Fruit fly (Drosophila melanogaster) whole organism, prepupa: ENCODE measurements around the gene CG43072.

Experiments used
- Blimp-1 ChIP-seq: fragments of 200-800 bp; sonication (Bioruptor generic); optimal IDR thresholded peaks from 3 replicates; lab custom pipeline; 2017; ENCODE audit warnings: missing biosample characterization, missing genetic modification characterization, mild to moderate bottlenecking, moderate library complexity, missing genetic modification reagents
- CG10631 ChIP-seq: fragments of 200-800 bp; sonication (Bioruptor generic); optimal IDR thresholded peaks from 2 replicates; lab custom pipeline; 2016; ENCODE audit warnings: missing biosample characterization, missing genetic modification characterization
- CG11762 ChIP-seq: fragments of 200-800 bp; sonication (Bioruptor generic); optimal IDR thresholded peaks from 3 replicates; lab custom pipeline; 2016; ENCODE audit warnings: missing biosample characterization, missing genetic modification characterization; ENCODE audit not compliant: insufficient read depth
- CG11902 ChIP-seq: fragments of 200-800 bp; sonication (Bioruptor generic); optimal IDR thresholded peaks from 3 replicates; lab custom pipeline; 2016; ENCODE audit warnings: missing biosample characterization, missing genetic modification characterization
- CG15336 ChIP-seq: fragments of 200-800 bp; sonication (Bioruptor generic); IDR thresholded peaks from 2 replicates; pipeline ENCODE4 v1.3.6; 2022; ENCODE audit warnings: missing biosample characterization, missing genetic modification characterization
- CG1621 ChIP-seq: fragments of 200-800 bp; sonication (Bioruptor generic); optimal IDR thresholded peaks from 3 replicates; lab custom pipeline; 2018; ENCODE audit warnings: missing biosample characterization, mild to moderate bottlenecking, missing genetic modification characterization
- CG16779 ChIP-seq: fragments of 200-800 bp; sonication (Bioruptor generic); optimal IDR thresholded peaks from 3 replicates; lab custom pipeline; 2017; ENCODE audit warnings: missing biosample characterization, mild to moderate bottlenecking, missing genetic modification characterization
- CG3032 ChIP-seq: fragments of 200-800 bp; optimal IDR thresholded peaks from 2 replicates; lab custom pipeline; 2019; ENCODE audit warnings: missing biosample characterization, mild to moderate bottlenecking, missing genetic modification characterization, moderate library complexity
- CG31627 ChIP-seq: fragments of 200-800 bp; sonication (Bioruptor generic); optimal IDR thresholded peaks from 3 replicates; lab custom pipeline; 2016; ENCODE audit warnings: missing biosample characterization, missing genetic modification characterization
- CG32006 ChIP-seq: fragments of 200-800 bp; sonication (Bioruptor generic); optimal IDR thresholded peaks from 3 replicates; lab custom pipeline; 2017; ENCODE audit warnings: missing biosample characterization, mild to moderate bottlenecking, missing genetic modification characterization
- CG3919 ChIP-seq: fragments of 200-800 bp; sonication (Bioruptor generic); optimal IDR thresholded peaks from 3 replicates; lab custom pipeline; 2016; ENCODE audit warnings: missing biosample characterization, missing genetic modification characterization
- CG4318 ChIP-seq: fragments of 200-800 bp; sonication (Bioruptor generic); optimal IDR thresholded peaks from 3 replicates; lab custom pipeline; 2017; ENCODE audit warnings: missing biosample characterization, mild to moderate bottlenecking, missing genetic modification characterization
- CG6163 ChIP-seq: fragments of 200-800 bp; sonication (Bioruptor generic); IDR thresholded peaks from 3 replicates; pipeline ENCODE4 v1.3.6; 2022; ENCODE audit warnings: missing biosample characterization, missing genetic modification characterization
- CG6792 ChIP-seq: fragments of 200-800 bp; sonication (Bioruptor generic); optimal IDR thresholded peaks from 3 replicates; lab custom pipeline; 2016; ENCODE audit warnings: missing biosample characterization, missing genetic modification characterization
- CG6854 ChIP-seq: fragments of 200-800 bp; sonication (Bioruptor generic); optimal IDR thresholded peaks from 2 replicates; lab custom pipeline; 2017; ENCODE audit warnings: missing biosample characterization, mild to moderate bottlenecking, missing genetic modification characterization
- CG7368 ChIP-seq: fragments of 200-800 bp; sonication (Bioruptor generic); optimal IDR thresholded peaks from 3 replicates; lab custom pipeline; 2016; ENCODE audit warnings: missing biosample characterization, missing genetic modification characterization
- CG8119 ChIP-seq: fragments of 200-800 bp; sonication (Bioruptor generic); IDR thresholded peaks from 3 replicates; pipeline ENCODE4 v1.3.6; 2022; ENCODE audit warnings: missing biosample characterization, missing genetic modification characterization
- CG8319 ChIP-seq: fragments of 200-800 bp; sonication (Bioruptor generic); optimal IDR thresholded peaks from 3 replicates; lab custom pipeline; 2016; ENCODE audit warnings: missing biosample characterization, missing genetic modification characterization
- CG8632 ChIP-seq: fragments of 200-800 bp; sonication (Bioruptor generic); optimal IDR thresholded peaks from 3 replicates; lab custom pipeline; 2016; ENCODE audit warnings: missing biosample characterization, missing genetic modification characterization
- CG9139 ChIP-seq: fragments of 200-800 bp; sonication (Bioruptor generic); optimal IDR thresholded peaks from 3 replicates; lab custom pipeline; 2017; ENCODE audit warnings: missing biosample characterization, mild to moderate bottlenecking, missing genetic modification characterization
- Eip75B ChIP-seq: fragments of 200-800 bp; sonication (Bioruptor generic); optimal IDR thresholded peaks from 3 replicates; lab custom pipeline; 2016; ENCODE audit warnings: missing biosample characterization, missing genetic modification characterization
- Eip93F ChIP-seq: fragments of 200-800 bp; sonication (Bioruptor generic); optimal IDR thresholded peaks from 2 replicates; lab custom pipeline; 2016; ENCODE audit warnings: missing biosample characterization, mild to moderate bottlenecking, missing genetic modification characterization
- Ets21C ChIP-seq: fragments of 200-800 bp; sonication (Bioruptor generic); optimal IDR thresholded peaks from 3 replicates; lab custom pipeline; 2016; ENCODE audit warnings: missing biosample characterization, missing genetic modification characterization
- Ets96B ChIP-seq: fragments of 200-800 bp; optimal IDR thresholded peaks from 2 replicates; lab custom pipeline; 2019; ENCODE audit warnings: missing biosample characterization, mild to moderate bottlenecking, missing genetic modification characterization, moderate library complexity
- Gug ChIP-seq: fragments of 200-800 bp; sonication (Bioruptor generic); IDR thresholded peaks from 2 replicates; pipeline ENCODE4 v1.3.6; 2022; ENCODE audit warnings: missing biosample characterization, missing genetic modification characterization
- Hr38 ChIP-seq: sonication (Bioruptor generic); optimal IDR thresholded peaks from 2 replicates; lab custom pipeline; 2016; ENCODE audit warnings: missing biosample characterization, missing genetic modification characterization
- Hr39 ChIP-seq: fragments of 200-800 bp; sonication (Bioruptor generic); optimal IDR thresholded peaks from 2 replicates; lab custom pipeline; 2016; ENCODE audit warnings: missing biosample characterization, missing genetic modification characterization
- Hr4 ChIP-seq: fragments of 200-800 bp; sonication (Bioruptor generic); optimal IDR thresholded peaks from 3 replicates; lab custom pipeline; 2016; ENCODE audit warnings: missing biosample characterization, missing genetic modification characterization
- Lpt ChIP-seq: fragments of 200-800 bp; sonication (Bioruptor generic); optimal IDR thresholded peaks from 3 replicates; lab custom pipeline; 2016; ENCODE audit warnings: missing biosample characterization, missing genetic modification characterization
- Met ChIP-seq: fragments of 200-800 bp; sonication (Bioruptor generic); optimal IDR thresholded peaks from 3 replicates; lab custom pipeline; 2016; ENCODE audit warnings: missing biosample characterization, missing genetic modification characterization
- OdsH ChIP-seq: fragments of 200-800 bp; sonication (Bioruptor generic); optimal IDR thresholded peaks from 3 replicates; lab custom pipeline; 2016; ENCODE audit warnings: missing biosample characterization, missing genetic modification characterization
- Smox ChIP-seq: fragments of 200-800 bp; sonication (Bioruptor generic); optimal IDR thresholded peaks from 3 replicates; lab custom pipeline; 2016; ENCODE audit warnings: missing biosample characterization, missing genetic modification characterization
- Sox102F ChIP-seq: fragments of 200-800 bp; sonication (Bioruptor generic); optimal IDR thresholded peaks from 2 replicates; lab custom pipeline; 2016; ENCODE audit warnings: missing biosample characterization, mild to moderate bottlenecking, missing genetic modification characterization
- Sox14 ChIP-seq: fragments of 200-800 bp; sonication (Bioruptor generic); optimal IDR thresholded peaks from 3 replicates; lab custom pipeline; 2016; ENCODE audit warnings: missing biosample characterization, missing genetic modification characterization
- Sox15 ChIP-seq: fragments of 200-800 bp; sonication (Bioruptor generic); optimal IDR thresholded peaks from 3 replicates; lab custom pipeline; 2016; ENCODE audit warnings: missing biosample characterization, missing genetic modification characterization
- achi ChIP-seq: fragments of 200-800 bp; sonication (Bioruptor generic); optimal IDR thresholded peaks from 3 replicates; lab custom pipeline; 2016; ENCODE audit warnings: missing biosample characterization, missing genetic modification characterization
- acj6 ChIP-seq: fragments of 200-800 bp; sonication (Bioruptor generic); optimal IDR thresholded peaks from 3 replicates; lab custom pipeline; 2016; ENCODE audit warnings: missing biosample characterization, missing genetic modification characterization
- cyc ChIP-seq: fragments of 200-800 bp; sonication (Bioruptor generic); optimal IDR thresholded peaks from 3 replicates; lab custom pipeline; 2016; ENCODE audit warnings: missing biosample characterization, missing genetic modification characterization
- dac ChIP-seq: fragments of 200-800 bp; sonication (Bioruptor generic); optimal IDR thresholded peaks from 2 replicates; lab custom pipeline; 2017; ENCODE audit warnings: missing biosample characterization, mild to moderate bottlenecking, missing genetic modification characterization
- dsx ChIP-seq: fragments of 200-800 bp; optimal IDR thresholded peaks from 3 replicates; lab custom pipeline; 2019; ENCODE audit warnings: missing biosample characterization, mild to moderate bottlenecking, missing genetic modification characterization, moderate library complexity; ENCODE audit not compliant: poor library complexity, severe bottlenecking
- eg ChIP-seq: fragments of 200-800 bp; sonication (Bioruptor generic); IDR thresholded peaks from 3 replicates; pipeline ENCODE4 v1.3.6; 2022; ENCODE audit warnings: missing biosample characterization, missing genetic modification characterization
- esn ChIP-seq: fragments of 200-800 bp; sonication (Bioruptor generic); optimal IDR thresholded peaks from 2 replicates; lab custom pipeline; 2016; ENCODE audit warnings: missing biosample characterization, mild to moderate bottlenecking, missing genetic modification characterization, moderate library complexity
- fd85E ChIP-seq: fragments of 200-800 bp; sonication (Bioruptor generic); optimal IDR thresholded peaks from 3 replicates; lab custom pipeline; 2016; ENCODE audit warnings: missing biosample characterization, missing genetic modification characterization
- lz ChIP-seq: fragments of 200-800 bp; sonication (Bioruptor generic); optimal IDR thresholded peaks from 3 replicates; lab custom pipeline; 2016; ENCODE audit warnings: missing biosample characterization, missing genetic modification characterization
- net ChIP-seq: fragments of 200-800 bp; sonication (Bioruptor generic); optimal IDR thresholded peaks from 3 replicates; lab custom pipeline; 2016; ENCODE audit warnings: missing biosample characterization, missing genetic modification characterization
- pdm3 ChIP-seq: fragments of 200-800 bp; sonication (Bioruptor generic); optimal IDR thresholded peaks from 3 replicates; lab custom pipeline; 2016; ENCODE audit warnings: missing biosample characterization, missing genetic modification characterization
- salr ChIP-seq, 2 experiments: fragments of 200-800 bp; sonication (Bioruptor generic); optimal IDR thresholded peaks; 3 replicates each; lab custom pipeline; 2016 to 2018; ENCODE audit warnings: missing biosample characterization in 2 of 2, missing genetic modification characterization in 2 of 2, mild to moderate bottlenecking in 1 of 2
- spab ChIP-seq: fragments of 200-800 bp; sonication (Bioruptor generic); optimal IDR thresholded peaks from 2 replicates; lab custom pipeline; 2017; ENCODE audit warnings: missing biosample characterization, mild to moderate bottlenecking, missing genetic modification characterization, missing genetic modification reagents
- ss ChIP-seq, 2 experiments: fragments of 200-800 bp; sonication (Bioruptor generic); optimal IDR thresholded peaks; 2 replicates in 1 of 2; 3 replicates in 1 of 2; lab custom pipeline; 2017 to 2018; ENCODE audit warnings: mild to moderate bottlenecking in 2 of 2, missing biosample characterization in 2 of 2, missing genetic modification characterization in 2 of 2, moderate library complexity in 1 of 2
- svp ChIP-seq: fragments of 200-800 bp; sonication (Bioruptor generic); peaks from one replicate; lab custom pipeline; 2016; ENCODE audit warnings: missing biosample characterization, missing genetic modification characterization
- topi ChIP-seq: fragments of 200-800 bp; sonication (Bioruptor generic); optimal IDR thresholded peaks from 3 replicates; lab custom pipeline; 2016; ENCODE audit warnings: missing biosample characterization, missing genetic modification characterization

CG43072 gene

DNA sequence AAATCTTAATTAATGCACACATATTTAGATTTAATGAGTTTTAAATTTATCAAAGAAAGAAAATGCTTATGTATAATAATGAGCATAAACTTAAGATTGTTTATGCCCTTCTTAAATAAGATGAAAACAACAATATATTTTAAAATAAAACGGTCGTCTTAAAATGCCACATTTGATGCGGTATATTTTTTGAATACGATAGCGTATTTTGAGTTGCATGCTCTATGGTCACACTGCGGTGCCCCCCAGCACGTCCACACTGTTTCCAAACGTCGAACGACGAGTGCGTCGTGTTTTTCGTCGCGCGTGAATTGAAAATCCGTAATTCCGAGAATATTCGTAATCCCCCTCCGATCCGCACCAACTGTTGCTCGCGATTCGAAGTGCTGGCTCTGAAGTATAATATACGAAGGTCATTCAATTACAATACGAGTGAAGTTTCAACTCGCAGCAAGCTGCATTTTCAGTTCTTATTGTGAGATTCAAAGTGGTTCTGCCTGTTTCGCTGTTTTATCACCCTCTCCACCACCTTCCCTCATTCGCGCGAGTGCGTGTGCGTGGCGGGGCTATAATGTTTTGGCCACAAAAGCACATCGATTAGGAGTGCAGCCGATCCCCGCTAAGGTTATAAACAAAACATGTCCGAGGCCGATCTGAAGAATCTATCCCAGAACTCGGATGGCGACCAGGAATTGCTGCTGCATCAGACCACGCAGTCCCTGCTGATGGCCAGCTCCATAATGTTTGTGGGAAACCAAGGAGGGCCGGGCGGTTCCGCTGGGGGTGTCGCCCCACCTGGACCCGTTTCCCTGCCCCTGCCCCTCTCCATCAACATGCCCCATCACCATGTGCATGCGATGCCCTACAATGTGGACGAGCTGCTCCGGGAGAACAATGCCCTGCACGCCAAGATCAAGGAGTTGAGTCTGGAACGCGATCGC, 31.1 kb upstream of the CG43072 start, which contains the start of gene siz:
Gene siz (plus strand): TSS at position 255 of the 941 bp plus-strand sequence.
- no peak for TF ChIP-seq Sox14
- TF ChIP-seq Eip93F (GFP tag; lab: Kevin White, UChicago): no peak
- TF ChIP-seq Smox (GFP tag; lab: Kevin White, UChicago): peak; percentile 25
- TF ChIP-seq eg (GFP tag; lab: Robert Waterston, UW): no peak
- TF ChIP-seq CG4318 (GFP tag; lab: Kevin White, UChicago): no peak
- TF ChIP-seq CG10631 (GFP tag; lab: Kevin White, UChicago): no peak
- peak; percentile 56 to 66 for TF ChIP-seq ss (GFP tag; optimal IDR thresholded peaks at IDR 0.05; lab: Kevin White, UChicago)
- TF ChIP-seq acj6: no peak
- TF ChIP-seq CG9139: peak; percentile 16
- TF ChIP-seq CG8119 (GFP tag; lab: Robert Waterston, UW): no peak
- TF ChIP-seq achi (GFP tag; lab: Kevin White, UChicago): no peak
- TF ChIP-seq CG32006: no peak
- no peak for TF ChIP-seq Sox15 (GFP tag; lab: Kevin White, UChicago)
- no peak for TF ChIP-seq Gug
- no peak for TF ChIP-seq cyc (GFP tag; lab: Kevin White, UChicago)
- no peak for TF ChIP-seq CG8632
- no peak for TF ChIP-seq OdsH (GFP tag; lab: Kevin White, UChicago)
- no peak for TF ChIP-seq CG16779 (tag; lab: Kevin White, UChicago)
- TF ChIP-seq CG11762 (GFP tag; lab: Kevin White, UChicago): no peak
- peak; percentile 20 for TF ChIP-seq Met (GFP tag; lab: Kevin White, UChicago)
- TF ChIP-seq CG6854 (GFP tag; lab: Kevin White, UChicago): peak; percentile 52
- no peak for TF ChIP-seq Ets96B
- peak; percentile 16 for TF ChIP-seq CG31627
- no peak for TF ChIP-seq topi (GFP tag; lab: Kevin White, UChicago)
- peak; percentile 14 for TF ChIP-seq lz (GFP tag; lab: Kevin White, UChicago)
- TF ChIP-seq Blimp-1 (GFP tag; lab: Kevin White, UChicago): no peak
- peak; percentile 78 for TF ChIP-seq svp
- TF ChIP-seq fd85E (GFP tag; lab: Kevin White, UChicago): no peak
- TF ChIP-seq spab (GFP tag; lab: Kevin White, UChicago): no peak
- no peak for TF ChIP-seq Ets21C (GFP tag; lab: Kevin White, UChicago)
- no peak for TF ChIP-seq Hr39 (GFP tag; lab: Kevin White, UChicago)
- TF ChIP-seq Hr4: peak; percentile 21
- peak; percentile 24 for TF ChIP-seq CG3919 (GFP tag; lab: Kevin White, UChicago)
- TF ChIP-seq CG1621 (tag; lab: Kevin White, UChicago): peak; percentile 82
- TF ChIP-seq Eip75B: no peak
- no peak for TF ChIP-seq CG11902 (GFP tag; lab: Kevin White, UChicago)
- TF ChIP-seq pdm3 (GFP tag; lab: Kevin White, UChicago): peak; percentile 5
- TF ChIP-seq Lpt (GFP tag; lab: Kevin White, UChicago): no peak
- peak; percentile 30 for TF ChIP-seq Sox102F (GFP tag; lab: Kevin White, UChicago)
- TF ChIP-seq CG8319 (GFP tag; lab: Kevin White, UChicago): no peak
- TF ChIP-seq CG15336 (GFP tag; lab: Robert Waterston, UW): no peak
- no peak for TF ChIP-seq dac
- TF ChIP-seq dsx (GFP tag; lab: Kevin White, UChicago): peak; percentile 45
- no peak for TF ChIP-seq CG6792 (GFP tag; lab: Kevin White, UChicago)
- TF ChIP-seq CG6163 (GFP tag; lab: Robert Waterston, UW): 0 out of 3 replicates have a peak, but pooled peaks have one; percentile 13
- peak; percentile 39 for TF ChIP-seq esn (GFP tag; lab: Kevin White, UChicago)
- TF ChIP-seq CG7368 (GFP tag; lab: Kevin White, UChicago): no peak
- TF ChIP-seq CG3032 (tag; lab: Kevin White, UChicago): no peak
- no peak for TF ChIP-seq Hr38 (GFP tag; lab: Kevin White, UChicago)
- no peak for TF ChIP-seq net (GFP tag; lab: Kevin White, UChicago)
- no peak for TF ChIP-seq salr (GFP tag; optimal IDR thresholded peaks at IDR 0.05; lab: Kevin White, UChicago)
